Worm (Caenorhabditis elegans) whole organism, L3 larva: Measurements from ENCODE around the gene Y50E8A.1.
A peak's percentile ranks its signal among the peaks of the same experiment; 100 is the strongest.

Source experiments
- R02D3.7 ChIP-seq: fragments of 150-350 bp; optimal IDR thresholded peaks from 2 replicates; lab custom pipeline; 2014; ENCODE audit warnings: missing biosample characterization, missing genetic modification characterization
- ZK546.5 ChIP-seq: sonication (generic microtip); optimal IDR thresholded peaks from 2 replicates; lab custom pipeline; 2017; ENCODE audit warnings: missing biosample characterization, missing genetic modification characterization
- aly-2 ChIP-seq: fragments of 150-350 bp; optimal IDR thresholded peaks from 2 replicates; lab custom pipeline; 2014; ENCODE audit warnings: missing biosample characterization, missing genetic modification characterization
- ceh-16 ChIP-seq: sonication (generic microtip); optimal IDR thresholded peaks from 2 replicates; lab custom pipeline; 2017; ENCODE audit warnings: missing biosample characterization, missing genetic modification characterization
- ceh-28 ChIP-seq: fragments of 150-350 bp; optimal IDR thresholded peaks from 2 replicates; lab custom pipeline; 2014; ENCODE audit warnings: missing biosample characterization, missing genetic modification reagents, missing genetic modification characterization
- ceh-82 ChIP-seq: fragments of 150-350 bp; optimal IDR thresholded peaks from 2 replicates; lab custom pipeline; 2014; ENCODE audit warnings: missing biosample characterization, missing genetic modification characterization
- ceh-9 ChIP-seq: sonication (generic microtip); optimal IDR thresholded peaks from 2 replicates; lab custom pipeline; 2018; ENCODE audit warnings: missing biosample characterization, missing genetic modification characterization
- daf-12 ChIP-seq: fragments of 150-350 bp; optimal IDR thresholded peaks from 2 replicates; lab custom pipeline; 2014; ENCODE audit warnings: missing biosample characterization, missing genetic modification reagents, missing genetic modification characterization
- egl-27 ChIP-seq: sonication (generic microtip); optimal IDR thresholded peaks from 4 replicates; lab custom pipeline; 2017; ENCODE audit warnings: missing biosample characterization, missing genetic modification reagents, missing genetic modification characterization
- egl-5 ChIP-seq: fragments of 150-350 bp; optimal IDR thresholded peaks from 2 replicates; lab custom pipeline; 2017; ENCODE audit warnings: missing biosample characterization, missing genetic modification reagents, missing genetic modification characterization, inconsistent platforms
- elt-1 ChIP-seq: fragments of 150-350 bp; optimal IDR thresholded peaks from 2 replicates; lab custom pipeline; 2014; ENCODE audit warnings: missing biosample characterization, missing genetic modification characterization
- elt-2 ChIP-seq: sonication (generic microtip); optimal IDR thresholded peaks from 2 replicates; lab custom pipeline; 2016; ENCODE audit warnings: missing genetic modification reagents, mild to moderate bottlenecking, missing genetic modification characterization, missing compliant biosample characterization
- elt-3 ChIP-seq, 3 experiments: fragments of 150-350 bp in 1 of 3; sonication (generic microtip) in 2 of 3; optimal IDR thresholded peaks; 2 replicates in 2 of 3; 4 replicates in 1 of 3; lab custom pipeline; 2014 to 2017; ENCODE audit warnings: missing biosample characterization in 3 of 3, missing genetic modification characterization in 3 of 3
- eor-1 ChIP-seq, 2 experiments: fragments of 150-350 bp; optimal IDR thresholded peaks; 2 replicates each; lab custom pipeline; 2014 to 2018; ENCODE audit warnings: missing biosample characterization in 2 of 2, missing genetic modification characterization in 2 of 2
- fkh-10 ChIP-seq: sonication (generic microtip); optimal IDR thresholded peaks from 2 replicates; lab custom pipeline; 2017; ENCODE audit warnings: missing biosample characterization, missing genetic modification reagents, missing genetic modification characterization
- fkh-2 ChIP-seq: fragments of 150-350 bp; optimal IDR thresholded peaks from 2 replicates; lab custom pipeline; 2014; ENCODE audit warnings: missing biosample characterization, missing genetic modification reagents, missing genetic modification characterization
- fos-1 ChIP-seq: fragments of 150-350 bp; optimal IDR thresholded peaks from 2 replicates; lab custom pipeline; 2014; ENCODE audit warnings: missing biosample characterization, missing genetic modification characterization
- hmg-11 ChIP-seq: sonication (generic microtip); optimal IDR thresholded peaks from 2 replicates; lab custom pipeline; 2016; ENCODE audit warnings: missing genetic modification characterization, missing compliant biosample characterization
- jun-1 ChIP-seq: fragments of 150-350 bp; optimal IDR thresholded peaks from 2 replicates; lab custom pipeline; 2014; ENCODE audit warnings: missing biosample characterization, missing genetic modification reagents, missing genetic modification characterization
- lin-15B ChIP-seq: fragments of 150-350 bp; optimal IDR thresholded peaks from 2 replicates; lab custom pipeline; 2014; ENCODE audit warnings: missing biosample characterization, missing genetic modification characterization
- lin-39 ChIP-seq: fragments of 150-350 bp; optimal IDR thresholded peaks from 2 replicates; lab custom pipeline; 2018; ENCODE audit warnings: missing biosample characterization, missing genetic modification reagents, missing genetic modification characterization
- lsy-12 ChIP-seq: sonication (generic microtip); optimal IDR thresholded peaks from 2 replicates; lab custom pipeline; 2016; ENCODE audit warnings: mild to moderate bottlenecking, missing genetic modification characterization, missing compliant biosample characterization
- mdl-1 ChIP-seq: fragments of 150-350 bp; optimal IDR thresholded peaks from 2 replicates; lab custom pipeline; 2014; ENCODE audit warnings: missing biosample characterization, missing genetic modification characterization
- mml-1 ChIP-seq: fragments of 150-350 bp; sonication (generic microtip); optimal IDR thresholded peaks from 3 replicates; lab custom pipeline; 2014; ENCODE audit warnings: missing biosample characterization, missing genetic modification characterization
- nfya-1 ChIP-seq: sonication (generic microtip); optimal IDR thresholded peaks from 2 replicates; lab custom pipeline; 2017; ENCODE audit warnings: missing genetic modification characterization, mild to moderate bottlenecking, missing compliant biosample characterization, antibody characterized with exemption, moderate library complexity; ENCODE audit not compliant: insufficient read depth
- nhr-12 ChIP-seq: fragments of 150-350 bp; optimal IDR thresholded peaks from 2 replicates; lab custom pipeline; 2014; ENCODE audit warnings: missing biosample characterization, missing genetic modification characterization
- nhr-23 ChIP-seq: fragments of 150-350 bp; optimal IDR thresholded peaks from 2 replicates; lab custom pipeline; 2014; ENCODE audit warnings: missing biosample characterization, missing genetic modification reagents, missing genetic modification characterization
- nhr-237 ChIP-seq: fragments of 150-350 bp; optimal IDR thresholded peaks from 2 replicates; lab custom pipeline; 2014; ENCODE audit warnings: missing biosample characterization, missing genetic modification characterization
- nhr-25 ChIP-seq: sonication (generic microtip); optimal IDR thresholded peaks from 2 replicates; lab custom pipeline; 2017; ENCODE audit warnings: missing biosample characterization, missing genetic modification characterization
- nhr-28 ChIP-seq: fragments of 150-350 bp; optimal IDR thresholded peaks from 2 replicates; lab custom pipeline; 2014; ENCODE audit warnings: missing biosample characterization, missing genetic modification characterization
- nhr-43 ChIP-seq: sonication (generic microtip); optimal IDR thresholded peaks from 2 replicates; lab custom pipeline; 2016; ENCODE audit warnings: mild to moderate bottlenecking, missing genetic modification characterization, missing compliant biosample characterization; ENCODE audit not compliant: poor library complexity, severe bottlenecking
- nhr-67 ChIP-seq: fragments of 150-350 bp; optimal IDR thresholded peaks from 2 replicates; lab custom pipeline; 2014; ENCODE audit warnings: missing biosample characterization, missing genetic modification characterization
- nhr-76 ChIP-seq: fragments of 150-350 bp; sonication (generic microtip); optimal IDR thresholded peaks from 5 replicates; lab custom pipeline; 2014; ENCODE audit warnings: missing biosample characterization, missing genetic modification characterization
- nhr-77 ChIP-seq: fragments of 150-350 bp; optimal IDR thresholded peaks from 2 replicates; lab custom pipeline; 2014; ENCODE audit warnings: missing biosample characterization, missing genetic modification characterization
- pha-4 ChIP-seq: fragments of 150-350 bp; optimal IDR thresholded peaks from 2 replicates; lab custom pipeline; 2014; ENCODE audit warnings: missing biosample characterization, missing genetic modification reagents, missing genetic modification characterization
- pqm-1 ChIP-seq: fragments of 150-350 bp; optimal IDR thresholded peaks from 2 replicates; lab custom pipeline; 2017; ENCODE audit warnings: missing biosample characterization, missing genetic modification characterization, inconsistent platforms
- sea-2 ChIP-seq: fragments of 150-350 bp; sonication (generic microtip); optimal IDR thresholded peaks from 4 replicates; lab custom pipeline; 2014; ENCODE audit warnings: missing biosample characterization, missing genetic modification reagents, missing genetic modification characterization
- skn-1 ChIP-seq: fragments of 150-350 bp; optimal IDR thresholded peaks from 2 replicates; lab custom pipeline; 2014; ENCODE audit warnings: missing biosample characterization, missing genetic modification characterization
- snpc-4 ChIP-seq: fragments of 150-350 bp; optimal IDR thresholded peaks from 2 replicates; lab custom pipeline; 2014; ENCODE audit warnings: missing biosample characterization, missing genetic modification characterization
- tbx-2 ChIP-seq: sonication (generic microtip); optimal IDR thresholded peaks from 2 replicates; lab custom pipeline; 2016; ENCODE audit warnings: mild to moderate bottlenecking, missing genetic modification characterization, missing compliant biosample characterization
- unc-39 ChIP-seq: sonication (generic microtip); optimal IDR thresholded peaks from 4 replicates; lab custom pipeline; 2017; ENCODE audit warnings: missing biosample characterization, missing genetic modification characterization
- unc-62 ChIP-seq: fragments of 150-350 bp; sonication (generic microtip); optimal IDR thresholded peaks from 4 replicates; lab custom pipeline; 2014; ENCODE audit warnings: missing biosample characterization, missing genetic modification reagents, missing genetic modification characterization
- zag-1 ChIP-seq: fragments of 150-350 bp; optimal IDR thresholded peaks from 2 replicates; lab custom pipeline; 2014; ENCODE audit warnings: missing biosample characterization, missing genetic modification characterization
- ztf-11 ChIP-seq: fragments of 150-350 bp; optimal IDR thresholded peaks from 2 replicates; lab custom pipeline; 2014; ENCODE audit warnings: missing biosample characterization, missing genetic modification characterization
- ztf-4 ChIP-seq: fragments of 150-350 bp; optimal IDR thresholded peaks from 2 replicates; lab custom pipeline; 2014; ENCODE audit warnings: missing biosample characterization, missing genetic modification characterization

The Y50E8A.1 gene

DNA sequence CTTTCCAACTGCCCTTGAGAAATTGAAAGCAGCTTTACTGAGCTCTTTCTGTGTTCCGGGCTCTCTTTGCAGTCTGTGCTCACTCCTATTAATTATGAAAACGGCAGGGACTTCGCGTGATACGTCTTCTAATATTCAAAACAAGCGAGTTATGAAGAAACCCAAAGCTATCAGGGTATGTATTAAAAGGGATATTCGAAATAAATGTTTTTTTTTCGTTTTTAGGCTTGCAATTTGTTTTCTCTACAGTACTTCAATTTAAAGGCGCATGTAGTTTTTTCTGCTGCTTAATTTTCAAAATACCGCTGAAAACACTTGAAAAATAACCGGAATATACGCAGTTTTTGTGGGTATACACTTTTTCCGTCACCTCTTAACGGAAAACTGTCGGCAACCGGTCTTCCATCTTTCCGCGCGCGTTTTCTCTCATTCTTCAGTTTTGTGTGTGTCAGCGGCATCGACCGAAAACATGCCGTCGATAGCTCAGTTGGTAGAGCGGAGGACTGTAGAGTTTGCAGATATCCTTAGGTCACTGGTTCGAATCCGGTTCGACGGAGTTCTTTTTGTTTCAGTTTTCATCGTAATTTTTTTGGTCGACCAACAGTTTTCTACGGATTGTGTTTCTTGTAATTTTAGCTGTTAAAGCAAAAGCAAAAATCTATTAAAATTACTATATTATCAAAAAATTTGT, 37.5 kb upstream of the Y50E8A.1 start, which contains the start of gene gasr-8:
TSS of gene gasr-8 (plus strand) at position 51 of the 691 bp plus-strand sequence.
- no peak for TF ChIP-seq tbx-2
- no peak for TF ChIP-seq elt-2
- TF ChIP-seq unc-62 (GFP tag; lab: Kevin White, UChicago): no peak
- no peak for TF ChIP-seq egl-5 (tag; lab: Kevin White, UChicago)
- no peak for TF ChIP-seq elt-1 (tag; lab: Kevin White, UChicago)
- no peak for TF ChIP-seq aly-2 (tag; lab: Kevin White, UChicago)
- peak; percentile 18 for TF ChIP-seq pha-4
- peak; percentile 22 for TF ChIP-seq nfya-1 (tag; lab: Kevin White, UChicago)
- TF ChIP-seq nhr-12 (tag; lab: Kevin White, UChicago): no peak

- TF ChIP-seq nhr-67 (no peak), nhr-76 (tag; lab: Kevin White, UChicago) (no peak), hmg-11 (tag; lab: Kevin White, UChicago) (no peak), fkh-10 (no peak), nhr-43 (tag; lab: Kevin White, UChicago) (no peak)
Observed at ce11 chrV:14695713-14696112, 31.0 kb upstream of the Y50E8A.1 start.

ce11 chrV:14696604-14697307, 29.9 kb upstream of the Y50E8A.1 start, which contains the start of gene unc-112:
unc-112 (minus strand) TSS chrV:14696654.
- TF ChIP-seq aly-2 (tag; lab: Kevin White, UChicago) (no peak), egl-5 (tag; lab: Kevin White, UChicago) (peak; percentile 57), ztf-11 (no peak), daf-12 (tag; lab: Kevin White, UChicago) (no peak), egl-27 (no peak), hmg-11 (tag; lab: Kevin White, UChicago) (peak; percentile 82), sea-2 (peak; percentile 9), pha-4 (peak; percentile 80), snpc-4 (peak; percentile 77), nhr-25 (tag; lab: Kevin White, UChicago) (peak; percentile 85), elt-1 (tag; lab: Kevin White, UChicago) (no peak), unc-39 (tag; lab: Kevin White, UChicago) (no peak), nhr-77 (tag; lab: Kevin White, UChicago) (no peak), nhr-237 (no peak), mml-1 (tag; lab: Kevin White, UChicago) (no peak), ceh-16 (tag; lab: Kevin White, UChicago) (no peak), lin-15B (tag; lab: Kevin White, UChicago) (peak; percentile 59), nhr-43 (tag; lab: Kevin White, UChicago) (peak; percentile 25), ceh-28 (tag; lab: Kevin White, UChicago) (peak; percentile 15), zag-1 (tag; lab: Kevin White, UChicago) (no peak), nhr-28 (tag; lab: Kevin White, UChicago) (no peak), tbx-2 (no peak), mdl-1 (tag; lab: Kevin White, UChicago) (no peak), fkh-10 (no peak), nhr-67 (no peak), skn-1 (tag; lab: Kevin White, UChicago) (peak; percentile 26), jun-1 (tag; lab: Kevin White, UChicago) (peak; percentile 38), R02D3.7 (tag; lab: Kevin White, UChicago) (peak; percentile 12), ztf-4 (no peak), nfya-1 (tag; lab: Kevin White, UChicago) (peak; percentile 85), ZK546.5 (tag; lab: Kevin White, UChicago) (no peak), nhr-23 (peak; percentile 46), nhr-76 (tag; lab: Kevin White, UChicago) (peak; percentile 15), lsy-12 (tag; lab: Kevin White, UChicago) (peak; percentile 3), nhr-12 (tag; lab: Kevin White, UChicago) (no peak), unc-62 (GFP tag; lab: Kevin White, UChicago) (peak; percentile 18), eor-1 (tag; optimal IDR thresholded peaks at IDR 0.05; lab: Kevin White, UChicago) (no peak), elt-3 (tag; optimal IDR thresholded peaks at IDR 0.05; lab: Kevin White, UChicago) (no peak), pqm-1 (peak; percentile 44), elt-2 (peak; percentile 73), ceh-9 (no peak), fos-1 (tag; lab: Kevin White, UChicago) (peak; percentile 59), fkh-2 (no peak), ceh-82 (tag; lab: Kevin White, UChicago) (no peak), lin-39 (tag; lab: Kevin White, UChicago) (peak; percentile 57)
